Fruit fly (Drosophila melanogaster) whole organism, larva: ENCODE data around the gene Dhc62B.

Experiments used
- noc ChIP-seq: fragments of 200-800 bp; sonication (Bioruptor generic); optimal IDR thresholded peaks from 3 replicates; lab custom pipeline; 2019; ENCODE audit warnings: missing biosample characterization, mild to moderate bottlenecking, missing genetic modification characterization, moderate library complexity

The Dhc62B gene

DNA sequence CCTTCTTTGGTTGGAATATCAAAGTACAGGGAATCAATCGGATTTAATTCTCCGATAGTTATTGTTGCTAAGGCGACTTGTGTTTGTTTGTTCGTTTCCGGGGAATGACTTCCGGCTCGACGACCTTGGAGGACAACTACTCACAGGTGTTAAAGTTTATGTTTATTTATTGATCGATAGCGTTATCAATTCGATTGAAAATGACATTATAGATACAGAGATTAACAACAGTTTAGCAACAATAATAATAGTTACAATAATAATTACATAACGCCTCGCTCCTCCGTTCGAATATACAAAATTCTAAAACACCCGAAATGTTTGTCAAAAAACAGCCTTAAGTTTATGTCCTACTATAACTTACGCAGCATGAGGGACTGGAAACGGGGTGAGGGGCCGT lies at the start of gene Dhc62B:
Gene Dhc62B, minus strand, starts transcription at position 101 of the 400 bp plus-strand sequence.
- TF ChIP-seq noc (tag; lab: Kevin White, UChicago), result no peak

DNA sequence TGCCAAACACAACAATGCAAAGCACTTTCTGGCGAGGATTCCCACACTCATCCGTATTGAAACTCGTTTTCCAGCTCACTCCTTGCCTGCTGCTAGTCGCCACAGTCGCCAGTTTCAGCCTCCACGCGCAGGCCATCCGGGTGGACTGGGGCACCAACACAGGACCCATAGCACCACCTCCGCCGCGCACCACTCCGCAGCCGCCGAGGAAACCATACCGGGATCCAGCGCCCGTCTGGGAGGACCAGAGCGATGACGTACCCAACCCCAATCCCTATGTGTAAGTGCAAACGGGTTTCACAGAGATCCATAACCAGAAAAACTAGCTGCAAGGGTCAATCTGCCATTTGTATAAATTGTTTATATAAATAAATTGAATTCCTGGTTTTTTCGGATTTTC lies 49.6 kb upstream of the Dhc62B start:
- TF ChIP-seq noc (tag; lab: Kevin White, UChicago), result no peak

dm6 chr3L:1818834-1819233 lies 47.3 kb upstream of the Dhc62B start:
- TF ChIP-seq noc (tag; lab: Kevin White, UChicago), result no peak

- no peak for TF ChIP-seq noc (tag; lab: Kevin White, UChicago)
Observed at dm6 chr3L:1817405-1817804, 45.8 kb upstream of the Dhc62B start.

dm6 chr3L:1816614-1817013 lies 45.1 kb upstream of the Dhc62B start:
- TF ChIP-seq noc (tag; lab: Kevin White, UChicago), result no peak

DNA sequence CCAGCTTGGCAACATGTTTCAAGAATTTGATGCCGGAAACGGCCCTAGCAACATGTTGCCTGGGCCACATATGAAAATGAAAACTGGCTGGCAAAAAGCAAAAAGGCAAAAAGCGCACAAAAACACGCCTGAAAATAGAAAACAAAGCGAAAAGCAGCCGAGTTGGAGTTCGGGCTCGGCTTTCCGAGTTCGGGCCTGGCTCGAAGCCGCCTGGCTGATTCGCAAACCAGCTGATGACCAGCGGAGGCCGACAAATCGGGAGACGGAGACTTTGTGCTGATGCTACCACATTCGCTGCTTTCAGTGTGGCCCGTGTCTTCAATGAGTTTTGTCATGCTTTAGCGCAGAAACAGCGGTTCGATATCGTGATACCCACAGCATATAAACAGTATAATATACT lies 38.7 kb upstream of the Dhc62B start, which contains the start of gene GV1:
Gene GV1, plus strand, starts transcription at position 301 of the 400 bp plus-strand sequence.
- no peak for TF ChIP-seq noc (tag; lab: Kevin White, UChicago)

- peak; percentile 42 for TF ChIP-seq noc (tag; lab: Kevin White, UChicago)
Observed at dm6 chr3L:1808631-1809030, 37.1 kb upstream of the Dhc62B start.

DNA sequence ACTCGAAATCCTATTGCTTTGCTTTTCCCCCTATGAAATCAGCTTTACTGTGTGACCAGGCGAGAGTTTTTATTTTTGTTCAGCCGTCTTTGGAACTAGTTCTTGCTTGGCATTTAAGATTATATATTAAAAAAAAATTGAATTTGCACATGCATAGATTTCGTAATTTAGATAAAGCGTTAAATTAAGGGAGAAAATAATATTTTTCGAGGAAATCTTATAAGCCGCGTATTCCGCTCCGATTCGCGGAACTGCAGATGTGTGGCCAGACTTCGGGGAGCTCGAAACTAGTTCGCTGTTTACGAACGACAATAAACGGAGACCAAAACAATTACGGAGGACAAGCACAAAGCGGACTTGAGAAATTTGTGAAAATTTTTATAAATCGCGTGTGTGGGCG lies 31.2 kb upstream of the Dhc62B start, which contains the start of the genes JTBR and CG42676:
Gene JTBR, minus strand, starts transcription at position 55 of the 400 bp plus-strand sequence.
Gene CG42676, plus strand, starts transcription at position 306 of the 400 bp plus-strand sequence.
- TF ChIP-seq noc (tag; lab: Kevin White, UChicago), result no peak

DNA sequence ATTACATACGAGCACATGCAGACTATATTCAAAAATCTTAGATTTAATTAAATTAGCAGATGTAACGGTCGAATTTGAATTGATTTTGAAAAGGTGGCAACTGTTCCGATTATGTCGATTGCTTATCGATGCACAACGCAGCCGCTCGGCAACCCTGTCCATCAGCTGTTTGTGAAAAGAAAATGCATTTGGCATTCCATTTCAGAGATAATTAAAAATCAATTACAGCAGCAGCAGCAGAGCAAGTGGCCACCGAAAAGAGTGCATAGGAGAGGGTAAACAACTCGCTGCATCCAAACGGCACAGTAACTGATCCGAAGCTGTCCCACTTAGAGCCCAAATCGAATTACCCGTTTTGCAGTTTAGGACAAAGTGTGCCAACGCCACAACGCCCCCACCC lies 27.1 kb upstream of the Dhc62B start, which contains the start of gene Patj:
Gene Patj, plus strand, starts transcription at position 155 of the 400 bp plus-strand sequence.
- TF ChIP-seq noc (tag; lab: Kevin White, UChicago), result no peak

- TF ChIP-seq noc (tag; lab: Kevin White, UChicago), result no peak
Observed at dm6 chr3L:1797005-1797404, 25.4 kb upstream of the Dhc62B start, which contains the start of gene CG12020. Gene CG12020 (plus strand): TSS chr3L:1797305.

- no peak for TF ChIP-seq noc (tag; lab: Kevin White, UChicago)
Observed at dm6 chr3L:1794943-1795696, 23.6 kb upstream of the Dhc62B start, which contains the start of the genes alpha-Spec, dlt and Cdc37. Gene alpha-Spec (minus strand): TSS chr3L:1795328. Gene dlt (minus strand): TSS chr3L:1795328. Gene Cdc37 (plus strand): TSS chr3L:1795392.

DNA sequence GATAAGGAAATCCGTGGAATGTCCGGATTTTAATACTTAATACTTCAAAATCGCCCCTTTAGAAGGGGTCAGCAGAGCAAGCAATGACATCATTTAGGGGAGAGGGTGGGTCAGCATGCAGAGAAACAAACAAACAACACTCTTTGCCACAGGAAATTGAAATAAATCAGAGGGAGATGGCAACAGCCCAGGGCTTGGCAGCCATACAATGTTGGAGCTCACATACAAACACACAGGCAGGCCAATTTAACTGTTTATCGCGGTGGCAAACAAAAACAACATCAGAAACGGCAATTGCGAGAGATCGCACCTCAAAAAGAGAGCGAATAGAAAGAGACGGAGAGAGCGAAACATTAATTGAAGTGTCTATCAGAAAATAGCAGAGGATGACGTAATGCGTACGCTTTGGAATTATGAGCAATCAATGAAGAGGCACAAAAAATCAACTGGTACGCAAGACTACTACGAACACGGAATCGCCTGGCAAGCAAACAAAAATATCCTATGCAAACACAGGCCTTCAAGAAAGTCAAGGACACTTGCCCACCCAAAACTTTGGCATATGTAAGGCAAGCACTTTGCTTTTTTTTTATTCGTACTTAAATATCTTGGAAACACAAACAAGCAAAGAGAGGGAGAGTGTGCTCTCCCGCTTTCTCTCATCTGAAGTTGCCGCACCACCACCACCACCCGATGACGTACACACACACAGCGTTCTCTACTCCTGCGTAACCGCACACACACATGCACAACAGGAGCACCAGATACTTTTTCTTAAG lies 22.8 kb upstream of the Dhc62B start:
- peak; percentile 58 for TF ChIP-seq noc (tag; lab: Kevin White, UChicago)

- peak; percentile 6 for TF ChIP-seq noc (tag; lab: Kevin White, UChicago)
Observed at dm6 chr3L:1789339-1789738, 17.8 kb upstream of the Dhc62B start.

DNA sequence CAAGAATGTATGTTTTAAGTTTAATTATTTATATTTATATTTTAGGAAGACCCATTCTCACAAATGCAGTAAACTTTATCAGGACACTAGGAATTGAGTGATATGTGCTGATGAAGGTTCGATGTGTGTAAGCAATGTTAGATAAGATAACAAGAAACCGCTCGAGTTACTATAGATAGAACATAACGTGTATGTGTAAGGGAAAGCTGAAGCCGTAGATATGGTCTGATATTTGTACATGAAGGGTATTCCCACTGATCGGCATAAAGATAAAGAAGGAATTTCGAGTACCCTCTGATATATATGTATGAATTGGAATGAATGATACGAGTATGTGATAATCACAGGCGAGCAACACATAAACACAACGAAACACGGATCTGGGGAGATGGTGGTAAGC lies 12.5 kb upstream of the Dhc62B start:
- TF ChIP-seq noc (tag; lab: Kevin White, UChicago), result no peak

DNA sequence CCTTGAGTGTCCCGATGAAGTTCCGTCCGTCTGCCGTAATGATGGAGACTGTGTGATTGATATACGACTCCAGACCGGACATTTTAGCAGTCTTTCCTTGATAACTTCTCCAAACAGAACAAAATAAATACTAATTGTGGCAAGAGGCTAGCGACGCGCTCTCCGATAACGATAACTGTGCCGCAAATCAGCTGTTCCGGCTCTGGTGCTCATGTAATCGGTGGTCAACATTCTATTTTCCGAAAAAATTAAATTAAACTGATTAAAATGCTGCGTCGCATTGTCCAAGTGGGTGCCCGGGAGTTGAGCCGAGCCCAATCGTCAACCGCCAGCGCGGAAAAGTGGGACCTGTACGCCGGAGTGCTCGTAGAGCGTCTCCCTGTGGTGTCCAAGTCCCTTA lies 5.7 kb upstream of the Dhc62B start, which contains the start of the genes CG2021 and mRpL46:
Gene CG2021, minus strand, starts transcription at position 163 of the 400 bp plus-strand sequence.
Gene mRpL46, plus strand, starts transcription at position 191 of the 400 bp plus-strand sequence.
- no peak for TF ChIP-seq noc (tag; lab: Kevin White, UChicago)
